Worm (Caenorhabditis elegans) whole organism, L3 larva: ENCODE data around the gene C35A5.4.

ENCODE experiments used
- lin-15B ChIP-seq: fragments of 150-350 bp; optimal IDR thresholded peaks from 2 replicates; lab custom pipeline; 2014; ENCODE audit warnings: missing biosample characterization, missing genetic modification characterization
- unc-39 ChIP-seq: sonication (generic microtip); optimal IDR thresholded peaks from 4 replicates; lab custom pipeline; 2017; ENCODE audit warnings: missing biosample characterization, missing genetic modification characterization
- ztf-4 ChIP-seq: fragments of 150-350 bp; optimal IDR thresholded peaks from 2 replicates; lab custom pipeline; 2014; ENCODE audit warnings: missing biosample characterization, missing genetic modification characterization

- no peak for TF ChIP-seq unc-39
- TF ChIP-seq ztf-4, result no peak
- TF ChIP-seq lin-15B (tag; lab: Kevin White, UChicago), result no peak
Measured at ce11 chrV:10491443-10491842, 5.4 kb upstream of the C35A5.4 start, which contains the start of gene aqp-5.
